Worm (Caenorhabditis elegans): ENCODE data around the gene C17B7.5.
A peak's percentile ranks its signal among the peaks of the same experiment; 100 is the strongest.
"Not testable (repeated sequence)": the region's sequence is repeated elsewhere in the genome, so short reads cannot be mapped to it uniquely, and the experiment has no call there.

The C17B7.5 gene

DNA sequence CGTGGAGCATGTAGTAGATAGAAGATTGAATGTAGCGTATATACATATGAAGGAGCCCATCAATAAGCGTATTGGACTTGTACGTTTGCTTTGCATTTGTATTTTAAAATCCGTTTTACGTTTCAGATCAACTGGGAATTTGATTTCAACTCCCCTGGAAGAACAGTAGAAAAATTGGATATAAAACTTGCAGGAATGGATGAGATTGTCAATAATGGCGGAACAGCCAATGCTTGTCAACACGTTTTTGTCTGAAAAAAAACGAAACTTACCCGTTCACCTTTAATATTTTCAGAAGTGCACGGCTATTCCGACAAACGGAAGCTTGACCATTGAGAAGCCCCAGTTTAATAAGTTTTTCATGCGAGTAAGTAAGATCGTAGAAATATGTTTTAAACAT, 34.3 kb downstream of the C17B7.5 start, which contains the start of gene C04E12.2:
Gene C04E12.2, plus strand, starts transcription at position 301 of the 400 bp plus-strand sequence.
- not testable (repeated sequence) for TF ChIP-seq F49E8.2 (tag; optimal IDR thresholded peaks at IDR 0.05; ENCODE audit: insufficient read depth); aptf-2 (GFP tag; conservative IDR thresholded peaks at IDR 0.05); lsy-27 (tag; optimal IDR thresholded peaks at IDR 0.05; ENCODE audit: borderline replicate concordance, insufficient read depth)

ce11 chrV:3372673-3373072, 39.2 kb downstream of the C17B7.5 start, which contains the start of gene srx-121:
srx-121 (minus strand) TSS chrV:3372773.
- TF ChIP-seq lin-54 (GFP tag; optimal IDR thresholded peaks at IDR 0.05) (no peak), Y53F4B.3 (GFP tag; IDR thresholded peaks at IDR 0.05) (no peak), tlf-1 (GFP tag; optimal IDR thresholded peaks at IDR 0.05) (no peak)

DNA sequence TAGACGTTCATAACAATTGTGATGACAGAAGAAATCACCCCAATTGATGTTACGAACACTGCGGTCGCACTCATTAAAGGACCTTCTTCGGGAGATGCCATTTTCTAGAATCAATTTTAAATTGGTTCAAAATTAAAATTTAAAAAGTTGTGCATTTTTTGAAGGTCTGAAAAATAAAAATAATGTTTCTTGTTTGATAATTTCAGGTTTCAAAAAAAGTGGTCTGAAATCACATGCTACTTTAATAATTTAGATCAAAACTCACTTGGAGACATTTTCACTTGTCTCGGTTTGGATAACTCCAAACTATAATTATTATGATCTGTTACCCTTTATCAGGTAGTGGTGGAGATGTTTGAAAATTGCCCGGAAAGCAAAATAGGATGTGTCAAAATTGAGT, 43.5 kb downstream of the C17B7.5 start, which contains the start of gene srbc-2:
Gene srbc-2, minus strand, starts transcription at position 101 of the 400 bp plus-strand sequence.
- no peak for TF ChIP-seq repo-1 (tag; optimal IDR thresholded peaks at IDR 0.05)

DNA sequence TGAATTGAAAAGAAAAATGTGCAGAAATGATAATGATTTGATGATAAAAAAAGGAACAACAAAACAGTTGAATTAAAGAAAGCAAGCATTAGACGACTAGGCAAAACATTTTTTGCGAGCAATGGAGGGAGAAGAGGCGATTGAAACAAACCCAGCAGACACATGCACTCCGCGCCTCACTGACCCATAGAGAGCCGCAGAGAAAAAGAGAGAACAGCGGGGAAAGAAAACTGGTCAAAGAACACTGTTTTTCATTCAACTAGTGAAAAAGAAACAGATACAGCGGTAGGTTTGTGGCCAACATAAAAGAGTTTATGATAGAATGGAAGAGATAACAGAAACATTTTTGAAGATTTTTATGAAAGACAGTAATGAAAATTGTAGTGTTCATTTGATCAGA, 54.9 kb downstream of the C17B7.5 start:
- TF ChIP-seq Y56A3A.18 (GFP tag; IDR thresholded peaks at IDR 0.05) (0 out of 2 replicates have a peak, but pooled peaks have one; percentile 12), nfya-2 (GFP tag; IDR thresholded peaks at IDR 0.05) (no peak), attf-5 (GFP tag; optimal IDR thresholded peaks at IDR 0.05) (peak; percentile 37), zfh-2 (GFP tag; conservative IDR thresholded peaks at IDR 0.05) (peak; percentile 42; the same call in 1 of the 2 replicates), snpc-4 (GFP tag; optimal IDR thresholded peaks at IDR 0.05) (no peak), snpc-4 (tag; optimal IDR thresholded peaks at IDR 0.05) (peak in 1 of 4 experiments; percentile 19), nhr-80 (tag; optimal IDR thresholded peaks at IDR 0.05) (peak; percentile 83), hmg-1.2 (GFP tag; IDR thresholded peaks at IDR 0.05) (peak; percentile 60), ceh-100 (GFP tag; IDR thresholded peaks at IDR 0.05) (no peak), dox-1 (GFP tag; IDR thresholded peaks at IDR 0.05) (peak; percentile 60)

Data from whole organism, young adult.